Worm (Caenorhabditis elegans) whole organism, late embryonic: Measurements from ENCODE around the gene F18C5.5.

Experiments used
- C08G9.2 ChIP-seq: sonication (generic microtip); optimal IDR thresholded peaks from 2 replicates; lab custom pipeline; 2016; ENCODE audit warnings: mild to moderate bottlenecking, missing genetic modification characterization, moderate library complexity, missing compliant biosample characterization
- C38D4.7 ChIP-seq: fragments of 200-800 bp; sonication (Bioruptor generic); optimal IDR thresholded peaks from 2 replicates; lab custom pipeline; 2018; ENCODE audit warnings: mild to moderate bottlenecking, missing genetic modification characterization, moderate library complexity, missing compliant biosample characterization
- K09A11.1 ChIP-seq: sonication (generic microtip); optimal IDR thresholded peaks from 2 replicates; lab custom pipeline; 2017; ENCODE audit warnings: antibody characterized with exemption, mild to moderate bottlenecking, missing genetic modification characterization, missing compliant biosample characterization; ENCODE audit not compliant: insufficient read depth
- ahr-1 ChIP-seq: sonication (generic microtip); optimal IDR thresholded peaks from 2 replicates; lab custom pipeline; 2016; ENCODE audit warnings: missing genetic modification characterization, missing compliant biosample characterization
- ama-1 ChIP-seq: fragments of 150-350 bp; optimal IDR thresholded peaks from 2 replicates; lab custom pipeline; 2014
- ceh-48 ChIP-seq: sonication (generic microtip); optimal IDR thresholded peaks from 2 replicates; lab custom pipeline; 2016; ENCODE audit warnings: missing genetic modification characterization, inconsistent platforms, missing compliant biosample characterization
- ets-4 ChIP-seq: sonication (generic microtip); optimal IDR thresholded peaks from 2 replicates; lab custom pipeline; 2016; ENCODE audit warnings: missing genetic modification characterization, missing compliant biosample characterization
- fkh-10 ChIP-seq: fragments of 150-350 bp; optimal IDR thresholded peaks from 2 replicates; lab custom pipeline; 2014; ENCODE audit warnings: missing biosample characterization, missing genetic modification reagents, missing genetic modification characterization
- hlh-30 ChIP-seq: sonication (generic microtip); optimal IDR thresholded peaks from 2 replicates; lab custom pipeline; 2017; ENCODE audit warnings: antibody characterized with exemption, missing genetic modification characterization, missing compliant biosample characterization; ENCODE audit not compliant: insufficient read depth
- nfya-1 ChIP-seq: sonication (generic microtip); optimal IDR thresholded peaks from 2 replicates; lab custom pipeline; 2017; ENCODE audit warnings: missing genetic modification characterization, mild to moderate bottlenecking, missing compliant biosample characterization, antibody characterized with exemption, moderate library complexity
- nhr-11 ChIP-seq: fragments of 150-350 bp; optimal IDR thresholded peaks from 2 replicates; lab custom pipeline; 2014; ENCODE audit warnings: missing biosample characterization, missing genetic modification characterization
- pag-3 ChIP-seq: sonication (generic microtip); optimal IDR thresholded peaks from 2 replicates; lab custom pipeline; 2016; ENCODE audit warnings: missing compliant biosample characterization, missing genetic modification characterization, borderline replicate concordance
- pros-1 ChIP-seq: fragments of 150-350 bp; optimal IDR thresholded peaks from 2 replicates; lab custom pipeline; 2014; ENCODE audit warnings: missing biosample characterization, missing genetic modification reagents, missing genetic modification characterization
- sox-4 ChIP-seq: sonication (generic microtip); optimal IDR thresholded peaks from 2 replicates; lab custom pipeline; 2017; ENCODE audit warnings: mild to moderate bottlenecking, missing genetic modification characterization, inconsistent platforms, missing compliant biosample characterization

- no peak for TF ChIP-seq pag-3 (tag; lab: Kevin White, UChicago)
- no peak for TF ChIP-seq fkh-10 (GFP tag; lab: Kevin White, UChicago)
- TF ChIP-seq ceh-48 = no peak
- TF ChIP-seq nfya-1 = no peak
- no peak for TF ChIP-seq nhr-11 (tag; lab: Kevin White, UChicago)
- no peak for TF ChIP-seq sox-4 (tag; lab: Kevin White, UChicago)
- no peak for TF ChIP-seq C38D4.7 (GFP tag; lab: Kevin White, UChicago)
- TF ChIP-seq ahr-1 (tag; lab: Kevin White, UChicago) = no peak
- no peak for TF ChIP-seq K09A11.1 (tag; lab: Kevin White, UChicago)
- TF ChIP-seq ets-4 = no peak
- TF ChIP-seq C08G9.2 (tag; lab: Kevin White, UChicago) = no peak
- TF ChIP-seq pros-1 (tag; lab: Kevin White, UChicago) = no peak
- TF ChIP-seq hlh-30 (tag; lab: Kevin White, UChicago) = no peak
- no peak for TF ChIP-seq ama-1
These were observed 2.2 kb upstream of the F18C5.5 start, which contains the start of gene sra-27 for ce11 chrII:6568707-6569106.
